Fruit fly (Drosophila melanogaster): ENCODE measurements around the gene CG31717.

Gene CG31717

dm6 chr2L:10205940-10206339 is 44.6 kb upstream of the CG31717 start:
- no peak for TF ChIP-seq CG8632 (GFP tag; optimal IDR thresholded peaks at IDR 0.05)
- TF ChIP-seq CG6854 (GFP tag; optimal IDR thresholded peaks at IDR 0.05), result no peak
- TF ChIP-seq Hr39 (GFP tag; optimal IDR thresholded peaks at IDR 0.05), result no peak
- no peak for TF ChIP-seq acj6 (GFP tag; optimal IDR thresholded peaks at IDR 0.05)
- TF ChIP-seq CG4318 (GFP tag; optimal IDR thresholded peaks at IDR 0.05), result no peak
- TF ChIP-seq fd59A (GFP tag; optimal IDR thresholded peaks at IDR 0.05), result no peak
- TF ChIP-seq CG3919 (GFP tag; optimal IDR thresholded peaks at IDR 0.05), result no peak

- TF ChIP-seq CG6808 (GFP tag; optimal IDR thresholded peaks at IDR 0.05), result no peak
- no peak for TF ChIP-seq pdm3 (GFP tag; optimal IDR thresholded peaks at IDR 0.05)
- no peak for TF ChIP-seq fkh (GFP tag; optimal IDR thresholded peaks at IDR 0.05)
- no peak for TF ChIP-seq Sox14 (GFP tag; optimal IDR thresholded peaks at IDR 0.05)
- TF ChIP-seq Met (GFP tag; optimal IDR thresholded peaks at IDR 0.05), result no peak
- TF ChIP-seq lz (GFP tag; optimal IDR thresholded peaks at IDR 0.05), result no peak
- no peak for TF ChIP-seq ss (GFP tag; optimal IDR thresholded peaks at IDR 0.05)
- no peak for TF ChIP-seq CG16779 (tag; optimal IDR thresholded peaks at IDR 0.05)
- no peak for TF ChIP-seq net (GFP tag; optimal IDR thresholded peaks at IDR 0.05)
- no peak for TF ChIP-seq CG32006 (GFP tag; optimal IDR thresholded peaks at IDR 0.05)
- TF ChIP-seq achi (GFP tag; optimal IDR thresholded peaks at IDR 0.05), result no peak
- TF ChIP-seq CG1621 (tag; optimal IDR thresholded peaks at IDR 0.05), result no peak
These were observed 43.8 kb upstream of the CG31717 start, which contains the start of gene Snx17 for dm6 chr2L:10206633-10207162. TSS of gene Snx17 (minus strand) at chr2L:10206961.

dm6 chr2L:10208799-10209794 is 41.4 kb upstream of the CG31717 start, which contains the start of gene CG5731:
TSS of gene CG5731 (minus strand) at chr2L:10209744.
- peak; percentile 41 for TF ChIP-seq fkh (GFP tag; optimal IDR thresholded peaks at IDR 0.05)
- TF ChIP-seq CG11762 (GFP tag; optimal IDR thresholded peaks at IDR 0.05; ENCODE audit: insufficient read depth), result no peak
- peak; percentile 31 for TF ChIP-seq CG10631 (GFP tag; optimal IDR thresholded peaks at IDR 0.05)
- no peak for TF ChIP-seq CG11294 (GFP tag; IDR thresholded peaks at IDR 0.05)
- no peak for TF ChIP-seq CG3919 (GFP tag; optimal IDR thresholded peaks at IDR 0.05)
- TF ChIP-seq Eip78C (GFP tag), result peak; percentile 70
- TF ChIP-seq Hr39 (GFP tag; optimal IDR thresholded peaks at IDR 0.05), result no peak

dm6 chr2L:10210631-10211557 is 39.6 kb upstream of the CG31717 start, which contains the start of the genes CG5727 and ath:
TSS of gene CG5727 (minus strand) at chr2L:10210681.
TSS of gene ath (plus strand) at chr2L:10211143.
- TF ChIP-seq CG6854 (GFP tag; optimal IDR thresholded peaks at IDR 0.05) (no peak), Hr4 (GFP tag; optimal IDR thresholded peaks at IDR 0.05) (no peak), dac (GFP tag; optimal IDR thresholded peaks at IDR 0.05) (no peak), Eip78C (GFP tag) (peak; percentile 71), esn (GFP tag; optimal IDR thresholded peaks at IDR 0.05) (peak; percentile 18), CG3032 (tag; optimal IDR thresholded peaks at IDR 0.05) (peak; percentile 44), eg (GFP tag; IDR thresholded peaks at IDR 0.05) (no peak), fd85E (GFP tag; optimal IDR thresholded peaks at IDR 0.05) (no peak), CG7368 (GFP tag; optimal IDR thresholded peaks at IDR 0.05) (no peak), fkh (GFP tag; optimal IDR thresholded peaks at IDR 0.05) (peak; percentile 73), CG11762 (GFP tag; optimal IDR thresholded peaks at IDR 0.05; ENCODE audit: insufficient read depth) (peak; percentile 0)

Data from whole organism, prepupa.